Worm (Caenorhabditis elegans): ENCODE results near the gene M163.10.

- TF ChIP-seq ztf-29 (GFP tag; IDR thresholded peaks at IDR 0.05) (no peak), tab-1 (GFP tag; IDR thresholded peaks at IDR 0.05) (no peak), T22C8.4 (GFP tag; IDR thresholded peaks at IDR 0.05) (no peak), ztf-23 (GFP tag; IDR thresholded peaks at IDR 0.05) (no peak), ref-1 (GFP tag; conservative IDR thresholded peaks at IDR 0.05) (no peak), flt-1 (GFP tag; IDR thresholded peaks at IDR 0.05) (no peak), cog-1 (tag; optimal IDR thresholded peaks at IDR 0.05) (no peak)
These were observed 46.1 kb upstream of the M163.10 start, which contains the start of gene F23D12.11 for ce11 chrX:14424673-14425072.
